Worm (Caenorhabditis elegans) whole organism, L1 larva: Measurements from ENCODE around the gene copz-1.

ENCODE experiments used
- C16A3.4 ChIP-seq: fragments of 150-350 bp; optimal IDR thresholded peaks from 2 replicates; lab custom pipeline; 2014; ENCODE audit warnings: missing biosample characterization, missing genetic modification characterization
- C34B4.2 ChIP-seq: sonication (generic microtip); optimal IDR thresholded peaks from 2 replicates; lab custom pipeline; 2017; ENCODE audit warnings: mild to moderate bottlenecking, missing genetic modification characterization, missing compliant biosample characterization
- F16B12.6 ChIP-seq: fragments of 150-350 bp; optimal IDR thresholded peaks from 2 replicates; lab custom pipeline; 2014; ENCODE audit warnings: missing biosample characterization, missing genetic modification characterization
- blmp-1 ChIP-seq: fragments of 150-350 bp; optimal IDR thresholded peaks from 2 replicates; lab custom pipeline; 2014; ENCODE audit warnings: missing biosample characterization, missing genetic modification characterization
- ceh-63 ChIP-seq: fragments of 200-800 bp; sonication (Bioruptor generic); optimal IDR thresholded peaks from 2 replicates; lab custom pipeline; 2018; ENCODE audit warnings: mild to moderate bottlenecking, missing genetic modification characterization, missing compliant biosample characterization
- ceh-82 ChIP-seq, 3 experiments: fragments of 150-350 bp in 1 of 3; sonication (generic microtip) in 2 of 3; optimal IDR thresholded peaks; 2 replicates each; lab custom pipeline; 2014 to 2017; ENCODE audit warnings: missing biosample characterization in 3 of 3, missing genetic modification characterization in 3 of 3
- ceh-88 ChIP-seq: fragments of 200-800 bp; sonication (Bioruptor generic); IDR thresholded peaks from 2 replicates; pipeline ENCODE4 v1.3.6; 2022; ENCODE audit warnings: missing genetic modification characterization, missing compliant biosample characterization
- dsc-1 ChIP-seq: sonication (generic microtip); optimal IDR thresholded peaks from 2 replicates; lab custom pipeline; 2016; ENCODE audit warnings: mild to moderate bottlenecking, missing genetic modification characterization, missing compliant biosample characterization
- efl-1 ChIP-seq, 4 experiments: fragments of 150-350 bp; optimal IDR thresholded peaks in 3 of 4; peaks in 1 of 4; 1 replicate in 1 of 4; 2 replicates in 3 of 4; lab custom pipeline; 2014; ENCODE audit warnings: missing biosample characterization in 2 of 4, missing genetic modification characterization in 2 of 4, missing genetic modification reagents in 2 of 4
- efl-3 ChIP-seq: fragments of 200-800 bp; sonication (Bioruptor generic); optimal IDR thresholded peaks from 2 replicates; lab custom pipeline; 2018; ENCODE audit warnings: mild to moderate bottlenecking, missing genetic modification characterization, missing compliant biosample characterization
- egl-13 ChIP-seq: sonication (generic microtip); optimal IDR thresholded peaks from 2 replicates; lab custom pipeline; 2016; ENCODE audit warnings: missing genotype, missing genetic modification reagents, missing genetic modification characterization, missing compliant biosample characterization
- elt-2 ChIP-seq: sonication (generic microtip); optimal IDR thresholded peaks from 2 replicates; lab custom pipeline; 2016; ENCODE audit warnings: missing genetic modification characterization, mild to moderate bottlenecking, inconsistent platforms, missing compliant biosample characterization, missing genetic modification reagents
- grh-1 ChIP-seq: fragments of 200-800 bp; sonication (Bioruptor generic); IDR thresholded peaks from 2 replicates; pipeline ENCODE4 v1.3.6; 2022; ENCODE audit warnings: missing genetic modification reagents, missing genetic modification characterization, missing compliant biosample characterization
- hlh-17 ChIP-seq: fragments of 200-800 bp; sonication (Bioruptor generic); optimal IDR thresholded peaks from 2 replicates; lab custom pipeline; 2018; ENCODE audit warnings: missing genetic modification characterization, mild to moderate bottlenecking, missing compliant biosample characterization, moderate library complexity, borderline replicate concordance
- hlh-4 ChIP-seq: sonication (generic microtip); optimal IDR thresholded peaks from 2 replicates; lab custom pipeline; 2016; ENCODE audit warnings: mild to moderate bottlenecking, missing genetic modification characterization, missing compliant biosample characterization
- hpl-2 ChIP-seq: fragments of 150-350 bp; optimal IDR thresholded peaks from 2 replicates; lab custom pipeline; 2014; ENCODE audit warnings: missing biosample characterization, missing genetic modification reagents, missing genetic modification characterization
- irx-1 ChIP-seq: sonication (generic microtip); optimal IDR thresholded peaks from 2 replicates; lab custom pipeline; 2016; ENCODE audit warnings: missing genetic modification characterization, missing compliant biosample characterization
- isw-1 ChIP-seq: fragments of 200-800 bp; sonication (Bioruptor generic); IDR thresholded peaks from 2 replicates; pipeline ENCODE4 v1.3.6; 2022; ENCODE audit warnings: missing genetic modification characterization, missing compliant biosample characterization
- jun-1 ChIP-seq: fragments of 150-350 bp; optimal IDR thresholded peaks from 2 replicates; lab custom pipeline; 2014; ENCODE audit warnings: missing biosample characterization, missing genetic modification reagents, missing genetic modification characterization
- lin-13 ChIP-seq: fragments of 150-350 bp; optimal IDR thresholded peaks from 2 replicates; lab custom pipeline; 2014; ENCODE audit warnings: missing biosample characterization, missing genetic modification reagents, missing genetic modification characterization
- lin-35 ChIP-seq, 2 experiments: fragments of 150-350 bp; optimal IDR thresholded peaks; 2 replicates each; lab custom pipeline; 2014; ENCODE audit warnings: missing biosample characterization in 2 of 2, missing genetic modification characterization in 2 of 2, missing genetic modification reagents in 2 of 2
- lsy-2 ChIP-seq, 2 experiments: fragments of 150-350 bp; optimal IDR thresholded peaks; 2 replicates each; lab custom pipeline; 2014; ENCODE audit warnings: missing biosample characterization in 2 of 2, missing genetic modification characterization in 2 of 2
- mab-9 ChIP-seq: fragments of 200-800 bp; sonication (Bioruptor generic); IDR thresholded peaks from 2 replicates; pipeline ENCODE4 v1.3.6; 2022; ENCODE audit warnings: missing genetic modification reagents, missing genetic modification characterization, missing compliant biosample characterization
- mdl-1 ChIP-seq, 2 experiments: fragments of 150-350 bp; optimal IDR thresholded peaks; 2 replicates each; lab custom pipeline; 2014 to 2017; ENCODE audit warnings: missing biosample characterization in 2 of 2, missing genetic modification characterization in 2 of 2, inconsistent platforms in 1 of 2
- mef-2 ChIP-seq: fragments of 150-350 bp; optimal IDR thresholded peaks from 2 replicates; lab custom pipeline; 2014; ENCODE audit warnings: missing biosample characterization, missing genetic modification characterization
- mep-1 ChIP-seq: fragments of 150-350 bp; optimal IDR thresholded peaks from 2 replicates; lab custom pipeline; 2014; ENCODE audit warnings: missing biosample characterization, missing genetic modification characterization
- nhr-11 ChIP-seq: fragments of 150-350 bp; optimal IDR thresholded peaks from 2 replicates; lab custom pipeline; 2014; ENCODE audit warnings: missing biosample characterization, missing genetic modification characterization
- nhr-19 ChIP-seq: fragments of 200-800 bp; sonication (Bioruptor generic); conservative IDR thresholded peaks from 2 replicates; pipeline ENCODE4 v1.3.6; 2022; ENCODE audit warnings: missing genetic modification characterization, missing compliant biosample characterization
- nhr-20 ChIP-seq: sonication (generic microtip); optimal IDR thresholded peaks from 2 replicates; lab custom pipeline; 2016; ENCODE audit warnings: mild to moderate bottlenecking, missing genetic modification characterization, missing compliant biosample characterization
- nhr-28 ChIP-seq: fragments of 150-350 bp; optimal IDR thresholded peaks from 2 replicates; lab custom pipeline; 2014; ENCODE audit warnings: missing biosample characterization, missing genetic modification characterization
- nhr-47 ChIP-seq: sonication (generic microtip); optimal IDR thresholded peaks from 2 replicates; lab custom pipeline; 2016; ENCODE audit warnings: mild to moderate bottlenecking, missing genetic modification characterization, moderate library complexity, missing compliant biosample characterization
- nhr-84 ChIP-seq: sonication (generic microtip); optimal IDR thresholded peaks from 2 replicates; lab custom pipeline; 2017; ENCODE audit warnings: missing biosample characterization, missing genetic modification characterization
- pax-3 ChIP-seq: fragments of 200-800 bp; sonication (Bioruptor generic); optimal IDR thresholded peaks from 2 replicates; lab custom pipeline; 2018; ENCODE audit warnings: mild to moderate bottlenecking, missing genetic modification characterization, moderate library complexity, missing compliant biosample characterization
- pqm-1 ChIP-seq: sonication (generic microtip); optimal IDR thresholded peaks from 3 replicates; lab custom pipeline; 2017; ENCODE audit warnings: missing biosample characterization, missing genetic modification characterization
- rnt-1 ChIP-seq: sonication (generic microtip); optimal IDR thresholded peaks from 2 replicates; lab custom pipeline; 2016; ENCODE audit warnings: mild to moderate bottlenecking, missing genetic modification characterization, moderate library complexity, missing compliant biosample characterization
- skn-1 ChIP-seq: fragments of 150-350 bp; optimal IDR thresholded peaks from 2 replicates; lab custom pipeline; 2014; ENCODE audit warnings: missing biosample characterization, missing genetic modification characterization
- snpc-4 ChIP-seq: fragments of 150-350 bp; optimal IDR thresholded peaks from 2 replicates; lab custom pipeline; 2014; ENCODE audit warnings: missing biosample characterization, missing genetic modification characterization
- sox-4 ChIP-seq: sonication (generic microtip); optimal IDR thresholded peaks from 2 replicates; lab custom pipeline; 2016; ENCODE audit warnings: missing genetic modification characterization, missing compliant biosample characterization
- sup-37 ChIP-seq: fragments of 200-800 bp; sonication (Bioruptor generic); optimal IDR thresholded peaks from 2 replicates; lab custom pipeline; 2018; ENCODE audit warnings: mild to moderate bottlenecking, missing genetic modification characterization, missing compliant biosample characterization
- swsn-7 ChIP-seq: sonication (generic microtip); optimal IDR thresholded peaks from 2 replicates; lab custom pipeline; 2016; ENCODE audit warnings: missing genetic modification characterization, missing compliant biosample characterization
- tlp-1 ChIP-seq: fragments of 150-350 bp; optimal IDR thresholded peaks from 2 replicates; lab custom pipeline; 2014; ENCODE audit warnings: missing biosample characterization, missing genetic modification characterization
- unc-130 ChIP-seq: fragments of 150-350 bp; optimal IDR thresholded peaks from 2 replicates; lab custom pipeline; 2017; ENCODE audit warnings: missing biosample characterization, missing genetic modification characterization, inconsistent platforms
- unc-62 ChIP-seq: fragments of 150-350 bp; optimal IDR thresholded peaks from 2 replicates; lab custom pipeline; 2014; ENCODE audit warnings: missing biosample characterization, missing genetic modification reagents, missing genetic modification characterization
- unc-86 ChIP-seq: sonication (generic microtip); optimal IDR thresholded peaks from 2 replicates; lab custom pipeline; 2016; ENCODE audit warnings: missing genetic modification characterization, missing compliant biosample characterization
- zag-1 ChIP-seq: fragments of 150-350 bp; optimal IDR thresholded peaks from 2 replicates; lab custom pipeline; 2014; ENCODE audit warnings: missing biosample characterization, missing genetic modification characterization
- zip-4 ChIP-seq: fragments of 200-800 bp; sonication (Bioruptor generic); optimal IDR thresholded peaks from 2 replicates; lab custom pipeline; 2018; ENCODE audit warnings: mild to moderate bottlenecking, missing genetic modification characterization, moderate library complexity, missing compliant biosample characterization
- ztf-11 ChIP-seq, 2 experiments: sonication (generic microtip); optimal IDR thresholded peaks; 2 replicates each; lab custom pipeline; 2016 to 2017; ENCODE audit warnings: missing genetic modification characterization in 2 of 2, missing biosample characterization in 1 of 2, missing compliant biosample characterization in 1 of 2
- ztf-4 ChIP-seq: fragments of 150-350 bp; optimal IDR thresholded peaks from 2 replicates; lab custom pipeline; 2014; ENCODE audit warnings: missing biosample characterization, missing genetic modification characterization

copz-1 gene

DNA sequence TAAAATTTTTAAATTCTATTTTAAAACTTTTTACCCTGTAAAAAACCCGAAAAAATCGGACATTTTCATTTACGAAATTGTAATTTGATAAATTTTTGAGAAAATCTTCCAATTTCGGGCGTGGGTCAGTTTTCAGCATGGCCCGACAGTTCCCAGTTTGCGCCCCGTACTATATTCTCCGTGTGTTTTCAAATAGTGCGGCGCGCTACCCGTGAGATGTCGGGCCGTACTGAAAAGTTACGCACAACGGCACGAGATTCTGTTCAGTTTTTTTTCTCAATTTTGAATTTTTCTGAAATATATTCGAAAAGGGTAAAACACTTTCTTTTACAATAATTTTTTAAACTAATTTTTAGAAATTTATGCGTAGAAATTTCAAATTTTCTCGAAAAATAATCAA is 25.6 kb upstream of the copz-1 start:
- TF ChIP-seq snpc-4 (tag; lab: Kevin White, UChicago) (peak; percentile 63), egl-13 (no peak), ceh-63 (GFP tag; lab: Kevin White, UChicago) (no peak)

DNA sequence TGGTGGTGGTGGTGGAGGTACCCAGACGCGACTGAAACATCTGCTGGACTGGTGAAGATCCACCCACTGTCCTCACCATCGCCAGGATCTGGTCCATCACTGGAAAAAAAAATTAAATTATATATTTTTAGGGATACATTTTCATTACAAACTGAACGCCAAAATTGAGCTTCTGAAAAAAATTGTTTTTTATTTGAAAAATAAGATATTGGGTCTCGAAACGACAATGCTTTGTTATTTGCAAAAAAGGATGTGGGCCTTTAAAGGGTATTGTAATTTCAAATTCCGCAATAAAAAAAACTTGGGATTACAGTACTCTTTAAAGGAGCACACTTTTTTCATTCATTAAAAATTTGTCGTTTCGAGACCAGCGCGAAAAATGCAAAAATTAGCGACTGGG is 22.8 kb upstream of the copz-1 start, which contains the start of gene M106.2:
TSS of gene M106.2 (minus strand) at position 101 of the 400 bp plus-strand sequence.
- no peak for TF ChIP-seq ceh-82 (tag; optimal IDR thresholded peaks at IDR 0.05; lab: Kevin White, UChicago)
- TF ChIP-seq ceh-88 (GFP tag; lab: Robert Waterston, UW): no peak
- no peak for TF ChIP-seq rnt-1 (tag; lab: Kevin White, UChicago)
- TF ChIP-seq swsn-7 (tag; lab: Kevin White, UChicago): no peak
- TF ChIP-seq irx-1: no peak
- no peak for TF ChIP-seq zip-4 (GFP tag; lab: Kevin White, UChicago)
- no peak for TF ChIP-seq grh-1 (GFP tag; lab: Robert Waterston, UW)
- no peak for TF ChIP-seq lin-13
- no peak for TF ChIP-seq unc-86 (tag; lab: Kevin White, UChicago)
- no peak for TF ChIP-seq snpc-4 (tag; lab: Kevin White, UChicago)
- TF ChIP-seq nhr-28 (tag; lab: Kevin White, UChicago): no peak
- TF ChIP-seq skn-1 (tag; lab: Kevin White, UChicago): no peak
- TF ChIP-seq egl-13: no peak
- no peak for TF ChIP-seq hpl-2 (GFP tag; lab: Kevin White, UChicago)
- TF ChIP-seq unc-130: no peak
- no peak for TF ChIP-seq hlh-4
- no peak for TF ChIP-seq ztf-4 (tag; lab: Kevin White, UChicago)
- TF ChIP-seq, all 84 proteins: peak for 0

DNA sequence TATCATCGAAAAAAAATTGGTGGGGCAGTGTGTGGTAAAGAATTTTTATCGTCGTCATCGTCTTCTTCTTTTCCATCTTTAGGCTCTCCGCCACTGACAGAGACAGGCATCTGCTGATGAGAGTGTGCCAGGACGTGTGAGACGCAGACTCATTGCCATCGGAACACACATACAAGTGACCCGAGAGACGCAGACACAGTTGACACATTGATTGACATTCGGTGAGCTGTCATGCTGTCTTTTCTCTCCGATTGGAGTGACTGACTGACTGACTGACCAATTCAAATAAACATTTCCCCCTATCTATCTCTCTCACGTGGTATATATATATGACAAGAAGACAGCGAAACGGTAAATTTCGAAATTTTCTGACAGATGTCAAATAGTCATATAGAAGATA is 21.6 kb upstream of the copz-1 start:
- TF ChIP-seq blmp-1 (tag; lab: Kevin White, UChicago) (no peak), unc-86 (tag; lab: Kevin White, UChicago) (peak; percentile 60), efl-1 (optimal IDR thresholded peaks at IDR 0.05; lab: Kevin White, UChicago) (peak; percentile 65 to 67), efl-1 (GFP tag; optimal IDR thresholded peaks at IDR 0.05 in 1 of 2; lab: Kevin White, UChicago) (peak; percentile 56 to 95), sox-4 (tag; lab: Kevin White, UChicago) (no peak), unc-62 (GFP tag; lab: Kevin White, UChicago) (peak; percentile 41), dsc-1 (peak; percentile 24), lin-35 (GFP tag; optimal IDR thresholded peaks at IDR 0.05; lab: Kevin White, UChicago) (peak; percentile 68 to 80), nhr-84 (tag; lab: Kevin White, UChicago) (no peak), ztf-4 (tag; lab: Kevin White, UChicago) (peak; percentile 69), efl-3 (no peak), jun-1 (peak; percentile 47), isw-1 (GFP tag; lab: Robert Waterston, UW) (peak; percentile 24), mef-2 (tag; lab: Kevin White, UChicago) (no peak), mep-1 (tag; lab: Kevin White, UChicago) (peak; percentile 89), hlh-17 (GFP tag; lab: Kevin White, UChicago) (no peak), hpl-2 (GFP tag; lab: Kevin White, UChicago) (no peak), zag-1 (no peak), lin-13 (peak; percentile 78), elt-2 (peak; percentile 56), mab-9 (no peak), irx-1 (peak; percentile 61), lsy-2 (tag; optimal IDR thresholded peaks at IDR 0.05; lab: Kevin White, UChicago) (peak; percentile 65 to 72), pqm-1 (tag; lab: Kevin White, UChicago) (no peak), nhr-20 (tag; lab: Kevin White, UChicago) (peak; percentile 84), ztf-11 (tag; optimal IDR thresholded peaks at IDR 0.05; lab: Kevin White, UChicago) (peak in 1 of 2 experiments; percentile 71), pax-3 (peak; percentile 29), skn-1 (tag; lab: Kevin White, UChicago) (peak; percentile 63), F16B12.6 (tag; lab: Kevin White, UChicago) (no peak), ceh-82 (tag; optimal IDR thresholded peaks at IDR 0.05; lab: Kevin White, UChicago) (peak in 2 of 3 experiments; percentile 0 to 62), nhr-11 (tag; lab: Kevin White, UChicago) (no peak), sup-37 (GFP tag; lab: Kevin White, UChicago) (no peak), C16A3.4 (tag; lab: Kevin White, UChicago) (peak; percentile 39), nhr-19 (GFP tag; lab: Robert Waterston, UW) (peak; percentile 68), nhr-47 (tag; lab: Kevin White, UChicago) (peak; percentile 71), tlp-1 (tag; lab: Kevin White, UChicago) (no peak), C34B4.2 (tag; lab: Kevin White, UChicago) (no peak), mdl-1 (tag; optimal IDR thresholded peaks at IDR 0.05; lab: Kevin White, UChicago) (peak in 1 of 2 experiments; percentile 69)
